Fruit fly (Drosophila melanogaster): ENCODE results near the gene CG14621.
A peak's percentile ranks its signal among the peaks of the same experiment; 100 is the strongest.
"Not testable (repeated sequence)": the region's sequence is repeated elsewhere in the genome, so short reads cannot be mapped to it uniquely, and the experiment has no call there.

The CG14621 gene

DNA sequence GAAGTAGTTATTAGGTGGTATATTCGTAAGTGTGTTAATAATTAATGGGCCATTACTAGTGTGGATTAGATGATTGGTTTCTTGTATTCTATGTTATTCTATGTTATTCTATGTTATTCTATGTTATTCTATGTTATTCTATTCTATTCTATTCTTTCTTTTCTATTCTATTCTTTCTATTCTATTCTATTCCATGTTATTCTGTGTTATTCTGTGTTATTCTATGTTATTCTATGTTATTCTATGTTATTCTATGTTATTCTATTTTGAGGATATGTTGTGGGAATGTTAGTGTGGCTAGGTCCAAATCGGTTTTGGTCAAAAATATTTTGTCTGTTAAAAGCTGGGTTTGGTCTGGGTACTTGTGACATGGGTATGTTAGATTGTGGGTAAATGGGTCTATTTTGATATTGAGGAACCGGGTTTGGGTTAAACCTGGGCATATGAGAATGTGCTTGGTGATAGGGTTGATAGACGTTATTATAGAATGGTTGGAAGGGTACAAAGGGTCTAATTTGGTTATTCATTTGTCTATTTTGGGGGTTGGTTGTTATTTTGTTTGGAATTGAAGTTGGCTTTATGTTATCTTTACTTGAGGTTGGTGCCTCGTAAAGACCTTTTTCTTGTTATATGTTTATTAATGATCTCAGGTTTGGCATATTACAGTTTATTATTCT, 11.0 kb upstream of the CG14621 start:
- TF ChIP-seq pan (optimal IDR thresholded peaks at IDR 0.05); Trl (GFP tag; optimal IDR thresholded peaks at IDR 0.05); prd (GFP tag; IDR thresholded peaks at IDR 0.05): not testable (repeated sequence)
- peak in 1 of 2 experiments; percentile 82 for TF ChIP-seq pan (GFP tag; optimal IDR thresholded peaks at IDR 0.05 in 1 of 2, IDR thresholded peaks at IDR 0.05 in 1 of 2)
- peak; percentile 54 for TF ChIP-seq ftz-f1 (GFP tag; optimal IDR thresholded peaks at IDR 0.05)
- TF ChIP-seq Trl (optimal IDR thresholded peaks at IDR 0.05) = peak; percentile 59 to 92
- peak in 2 of 3 experiments; percentile 84 to 100 for TF ChIP-seq lola (GFP tag; optimal IDR thresholded peaks at IDR 0.05)
- peak; percentile 100 for TF ChIP-seq yki (optimal IDR thresholded peaks at IDR 0.05)
- peak; percentile 99 for TF ChIP-seq Hr39 (optimal IDR thresholded peaks at IDR 0.05)
- peak; percentile 50 for TF ChIP-seq vfl (GFP tag; optimal IDR thresholded peaks at IDR 0.05)
- TF ChIP-seq Stat92E (GFP tag; optimal IDR thresholded peaks at IDR 0.05) = peak in 1 of 3 experiments; percentile 93
- peak in 1 of 2 experiments; percentile 86 for TF ChIP-seq Hr78 (GFP tag; optimal IDR thresholded peaks at IDR 0.05)
- peak in 1 of 2 experiments; percentile 96 for TF ChIP-seq Dfd (GFP tag; optimal IDR thresholded peaks at IDR 0.05)
- peak in 1 of 2 experiments; percentile 78 for TF ChIP-seq Eip74EF (GFP tag; optimal IDR thresholded peaks at IDR 0.05)
- TF ChIP-seq CG10565 (GFP tag; optimal IDR thresholded peaks at IDR 0.05) = peak; percentile 96
- peak; percentile 45 for TF ChIP-seq tup (GFP tag; optimal IDR thresholded peaks at IDR 0.05)
- peak in 1 of 2 experiments; percentile 55 for TF ChIP-seq prd (optimal IDR thresholded peaks at IDR 0.05)

DNA sequence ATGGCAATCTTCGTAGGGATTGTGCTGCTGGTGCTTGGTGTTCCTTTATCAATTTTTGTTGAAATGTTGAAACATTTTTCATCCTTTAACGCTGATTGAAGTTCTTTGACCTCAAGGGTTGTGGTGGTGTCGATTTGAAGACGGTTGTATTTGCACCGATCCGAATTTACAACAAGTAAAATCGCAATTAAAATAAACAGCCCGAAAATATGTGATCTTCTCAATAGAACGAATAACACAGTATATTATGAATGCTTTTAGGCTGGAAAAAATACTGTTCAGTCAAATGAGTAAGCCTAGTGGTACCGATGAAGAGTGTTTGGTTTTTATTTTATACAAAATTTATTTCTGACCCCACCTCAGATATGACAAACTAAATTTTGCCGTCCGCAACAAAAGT, 981 bp upstream of the CG14621 start:
- TF ChIP-seq CTCF (GFP tag; optimal IDR thresholded peaks at IDR 0.05) = peak; percentile 49
- TF ChIP-seq CG8924 (tag; optimal IDR thresholded peaks at IDR 0.05) = no peak
- TF ChIP-seq CG7556 (GFP tag; optimal IDR thresholded peaks at IDR 0.05) = no peak
- no peak for TF ChIP-seq HHEX (GFP tag; optimal IDR thresholded peaks at IDR 0.05)
- no peak for TF ChIP-seq hbn (GFP tag; IDR thresholded peaks at IDR 0.05; ENCODE audit: partially characterized antibody)
- no peak for TF ChIP-seq tio (GFP tag; optimal IDR thresholded peaks at IDR 0.05)
- no peak for TF ChIP-seq danr (GFP tag; IDR thresholded peaks at IDR 0.05)
- no peak for TF ChIP-seq lab (GFP tag; optimal IDR thresholded peaks at IDR 0.05)
- TF ChIP-seq Hmr (GFP tag; optimal IDR thresholded peaks at IDR 0.05) = peak; percentile 9
- peak; percentile 88; the same call in 2 of the 3 replicates for TF ChIP-seq CG2199 (GFP tag; IDR thresholded peaks at IDR 0.05)
- no peak for TF ChIP-seq CG18011 (GFP tag; optimal IDR thresholded peaks at IDR 0.05)
- peak; percentile 15 for TF ChIP-seq CG15269 (tag; optimal IDR thresholded peaks at IDR 0.05)
- TF ChIP-seq CG8290 (GFP tag; optimal IDR thresholded peaks at IDR 0.05) = no peak
- peak in 1 of 2 experiments; percentile 23 for TF ChIP-seq CG8290 (tag; optimal IDR thresholded peaks at IDR 0.05)
- TF ChIP-seq CG15696 (tag; optimal IDR thresholded peaks at IDR 0.05) = no peak
- no peak for TF ChIP-seq Ptx1 (GFP tag; IDR thresholded peaks at IDR 0.05)
- TF ChIP-seq Lhr (GFP tag; optimal IDR thresholded peaks at IDR 0.05) = peak; percentile 16
- TF ChIP-seq CG12236 (GFP tag; optimal IDR thresholded peaks at IDR 0.05) = no peak
- TF ChIP-seq CG4424 (GFP tag; optimal IDR thresholded peaks at IDR 0.05) = no peak
- no peak for TF ChIP-seq org-1 (GFP tag; optimal IDR thresholded peaks at IDR 0.05)
- no peak for TF ChIP-seq CG15601 (tag; optimal IDR thresholded peaks at IDR 0.05)
- no peak for TF ChIP-seq sug (tag; optimal IDR thresholded peaks at IDR 0.05)
- TF ChIP-seq Ssrp (tag; optimal IDR thresholded peaks at IDR 0.05) = no peak
- TF ChIP-seq CG7357 (GFP tag; IDR thresholded peaks at IDR 0.05) = no peak
